Worm (Caenorhabditis elegans): ENCODE measurements around the gene haf-2.

DNA sequence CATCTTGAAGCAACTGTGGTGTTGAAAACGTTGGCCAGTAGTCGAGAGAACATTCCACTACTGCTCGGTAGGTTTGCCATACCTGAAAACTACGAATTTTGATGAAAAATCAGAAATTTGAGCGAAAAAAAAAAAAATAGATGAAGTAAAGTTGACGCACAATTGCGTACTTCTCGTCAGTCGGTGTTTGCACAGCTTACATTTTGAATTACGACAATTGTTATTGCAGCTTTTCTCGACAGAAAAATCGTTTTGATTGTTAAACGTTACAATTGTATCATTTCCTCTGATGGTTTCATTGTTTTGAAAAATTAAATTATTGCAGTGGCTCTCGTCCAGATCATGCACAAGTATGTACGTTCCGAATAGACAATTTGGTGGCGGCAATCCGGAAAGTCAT lies 46.2 kb downstream of the haf-2 start, which contains the start of the genes F45E12.5 and cnep-1:
- no peak for TF ChIP-seq gmeb-1 (tag; optimal IDR thresholded peaks at IDR 0.05)
- no peak for TF ChIP-seq snpc-4 (tag; optimal IDR thresholded peaks at IDR 0.05)
- no peak for TF ChIP-seq ceh-16 (tag; optimal IDR thresholded peaks at IDR 0.05)
- TF ChIP-seq nhr-237 (tag; optimal IDR thresholded peaks at IDR 0.05), result no peak
- TF ChIP-seq ceh-82 (tag; optimal IDR thresholded peaks at IDR 0.05), result no peak
- TF ChIP-seq ztf-4 (tag; optimal IDR thresholded peaks at IDR 0.05), result no peak
- TF ChIP-seq mab-5 (tag; optimal IDR thresholded peaks at IDR 0.05), result no peak
- peak; percentile 36 for TF ChIP-seq unc-55 (GFP tag; optimal IDR thresholded peaks at IDR 0.05)
- TF ChIP-seq egl-27 (tag; optimal IDR thresholded peaks at IDR 0.05), result no peak
- TF ChIP-seq nhr-21 (tag; optimal IDR thresholded peaks at IDR 0.05), result no peak
- TF ChIP-seq R02D3.7 (tag; optimal IDR thresholded peaks at IDR 0.05), result no peak
- no peak for TF ChIP-seq unc-62 (GFP tag; optimal IDR thresholded peaks at IDR 0.05)
- no peak for TF ChIP-seq nhr-11 (tag; optimal IDR thresholded peaks at IDR 0.05)
